Fruit fly (Drosophila melanogaster) Kc167 (cell line): ENCODE results near the gene CG2267.

Experiments used
- Myc ChIP-seq: fragments of >200 bp; optimal IDR thresholded peaks from 2 replicates; lab custom pipeline; 2017; ENCODE audit warnings: missing external identifiers
- Sin3A ChIP-seq: fragments of >200 bp; optimal IDR thresholded peaks from 2 replicates; lab custom pipeline; 2018; ENCODE audit warnings: missing external identifiers
- h ChIP-seq: fragments of >200 bp; optimal IDR thresholded peaks from 3 replicates; lab custom pipeline; 2018; ENCODE audit warnings: missing external identifiers
- insv ChIP-seq: fragments of >200 bp; optimal IDR thresholded peaks from 3 replicates; lab custom pipeline; 2018; ENCODE audit warnings: missing external identifiers
- psq ChIP-seq: fragments of >200 bp; optimal IDR thresholded peaks from 2 replicates; lab custom pipeline; 2017; ENCODE audit warnings: missing external identifiers
- ttk ChIP-seq: sonication (Bioruptor generic); optimal IDR thresholded peaks from 2 replicates; lab custom pipeline; 2017; ENCODE audit warnings: missing external identifiers

The CG2267 gene

DNA sequence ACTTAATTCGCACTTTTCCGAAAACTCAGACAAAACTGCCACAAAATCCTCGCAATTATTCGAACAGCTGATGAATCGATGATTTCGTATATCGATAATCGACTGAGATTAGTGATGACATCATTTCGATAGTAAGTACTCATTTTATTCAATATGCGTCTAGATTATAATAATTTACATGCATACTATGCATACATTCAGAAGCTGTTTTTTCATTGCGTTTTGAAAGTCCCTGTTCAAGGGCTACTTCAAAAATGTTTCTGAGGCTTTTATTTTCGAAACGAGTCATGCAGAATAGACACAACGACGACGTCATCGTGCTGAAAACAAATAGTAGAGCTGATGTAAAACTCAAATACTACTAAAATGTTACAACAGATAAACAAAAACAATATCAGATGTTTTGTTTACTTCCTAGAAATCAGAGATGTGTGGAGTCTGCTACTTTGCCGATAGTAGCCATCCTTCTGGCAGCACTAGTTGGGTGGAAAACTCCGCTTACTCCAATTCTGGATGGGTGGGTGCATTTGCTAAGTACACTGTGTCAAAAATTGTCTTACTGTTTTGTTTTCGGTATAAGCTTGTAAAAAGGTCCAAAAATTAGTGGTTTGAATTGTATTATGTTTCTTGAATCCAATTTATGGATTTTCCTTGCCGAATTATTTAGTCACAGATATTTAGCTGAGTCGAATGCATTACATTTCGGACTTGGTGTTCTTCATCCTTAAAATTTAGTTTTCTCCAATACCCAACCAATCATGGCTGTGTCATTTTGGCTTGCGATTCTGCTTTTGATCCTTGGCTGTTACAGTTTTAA lies 27.2 kb downstream of the CG2267 start, which contains the start of the genes CG2246 and CG31021:
Gene CG2246, minus strand, starts transcription at position 50 of the 817 bp plus-strand sequence.
Gene CG31021, plus strand, starts transcription at position 767 of the 817 bp plus-strand sequence.
- TF ChIP-seq Myc (lab: Kevin White, UChicago) = no peak
- TF ChIP-seq psq = no peak
- no peak for TF ChIP-seq Sin3A (lab: Kevin White, UChicago)

- TF ChIP-seq ttk (lab: Kevin White, UChicago) (no peak), psq (peak; percentile 67), Myc (lab: Kevin White, UChicago) (no peak)
Measured at dm6 chr3R:30600154-30601009, 28.4 kb downstream of the CG2267 start.

- TF ChIP-seq h (lab: Kevin White, UChicago) (no peak), ttk (lab: Kevin White, UChicago) (no peak), insv (lab: Kevin White, UChicago) (no peak)
Measured at dm6 chr3R:30599404-30599980, 29.3 kb downstream of the CG2267 start.

- TF ChIP-seq psq (no peak), insv (lab: Kevin White, UChicago) (no peak)
Measured at dm6 chr3R:30596704-30597103, 32.1 kb downstream of the CG2267 start, which contains the start of gene CG31019. CG31019 (plus strand) TSS chr3R:30597004.

DNA sequence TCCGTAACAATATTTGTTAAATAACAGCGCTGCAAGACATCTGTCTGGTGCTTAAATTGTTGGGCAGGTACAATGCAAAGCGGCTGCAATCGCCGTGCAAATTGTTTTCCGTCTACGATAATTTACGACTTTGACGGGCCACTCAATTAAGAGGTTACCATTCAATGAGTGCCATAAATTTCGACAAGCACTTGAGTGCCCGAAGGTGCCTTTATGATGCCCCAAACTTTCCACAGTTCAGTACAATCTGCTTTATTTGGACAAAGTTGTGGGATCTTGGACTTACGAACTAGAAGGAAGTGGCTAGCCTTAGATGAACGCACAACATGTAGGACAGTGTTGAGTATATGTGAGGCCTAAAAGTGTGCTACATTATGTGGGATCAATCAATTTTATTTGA lies 36.1 kb downstream of the CG2267 start:
- TF ChIP-seq Myc (lab: Kevin White, UChicago) (no peak), Sin3A (lab: Kevin White, UChicago) (no peak), insv (lab: Kevin White, UChicago) (no peak), ttk (lab: Kevin White, UChicago) (no peak), psq (no peak), h (lab: Kevin White, UChicago) (no peak)

DNA sequence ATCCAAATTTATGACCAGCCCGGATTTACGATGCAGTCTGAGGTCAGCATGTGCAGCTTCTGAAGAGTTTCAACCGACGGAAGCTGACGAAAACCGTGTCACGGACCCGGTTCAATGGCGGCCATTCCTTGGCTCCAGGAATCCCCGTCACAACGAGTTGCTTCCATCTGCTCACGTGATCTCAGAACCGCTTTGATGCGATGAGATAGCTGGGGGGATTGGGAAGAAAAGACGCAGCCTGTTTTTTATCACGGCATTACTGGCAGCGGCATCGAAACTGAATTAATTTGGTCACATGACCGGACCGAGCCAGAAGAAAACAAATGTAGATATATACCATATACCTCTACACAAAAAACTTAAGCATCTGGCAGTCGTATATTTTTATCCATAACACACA lies 38.0 kb downstream of the CG2267 start:
- no peak for TF ChIP-seq insv (lab: Kevin White, UChicago)
- no peak for TF ChIP-seq ttk (lab: Kevin White, UChicago)
- no peak for TF ChIP-seq Sin3A (lab: Kevin White, UChicago)
- TF ChIP-seq Myc (lab: Kevin White, UChicago) = no peak
- no peak for TF ChIP-seq h (lab: Kevin White, UChicago)
- TF ChIP-seq psq = no peak

dm6 chr3R:30590237-30590636 lies 38.6 kb downstream of the CG2267 start:
- TF ChIP-seq h (lab: Kevin White, UChicago) (no peak), psq (no peak), insv (lab: Kevin White, UChicago) (no peak), Myc (lab: Kevin White, UChicago) (no peak), Sin3A (lab: Kevin White, UChicago) (no peak), ttk (lab: Kevin White, UChicago) (no peak)

DNA sequence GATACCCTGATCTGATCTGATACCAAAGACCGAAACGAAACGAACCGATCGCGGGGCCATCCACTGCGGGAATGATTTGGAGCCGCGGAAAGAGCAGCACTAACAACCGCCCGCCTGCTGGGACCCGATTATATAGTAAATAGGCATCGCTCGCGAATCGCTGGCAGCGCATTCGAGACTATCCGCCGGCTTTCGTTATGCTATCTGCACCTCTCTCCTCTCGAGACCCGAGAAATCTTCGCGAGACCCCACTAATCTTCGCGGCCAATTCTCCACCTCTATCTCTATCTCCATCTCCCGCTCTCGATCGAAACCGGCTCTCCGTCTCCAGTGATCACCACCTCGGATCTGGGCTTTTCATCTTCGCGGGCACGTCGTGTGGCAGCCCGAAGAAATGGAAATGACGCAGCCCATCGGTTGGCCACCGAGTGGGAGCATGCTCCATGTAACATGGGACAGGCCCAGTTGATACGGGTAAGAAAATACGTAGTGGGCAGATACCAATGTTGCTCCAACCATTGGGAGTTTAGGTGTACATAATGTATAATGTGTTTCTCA lies 41.6 kb downstream of the CG2267 start, which contains the start of gene CG9717:
Gene CG9717, minus strand, starts transcription at position 107 of the 558 bp plus-strand sequence.
- TF ChIP-seq psq = no peak
- TF ChIP-seq Sin3A (lab: Kevin White, UChicago) = no peak
- no peak for TF ChIP-seq Myc (lab: Kevin White, UChicago)
- no peak for TF ChIP-seq insv (lab: Kevin White, UChicago)
- TF ChIP-seq ttk (lab: Kevin White, UChicago) = no peak

DNA sequence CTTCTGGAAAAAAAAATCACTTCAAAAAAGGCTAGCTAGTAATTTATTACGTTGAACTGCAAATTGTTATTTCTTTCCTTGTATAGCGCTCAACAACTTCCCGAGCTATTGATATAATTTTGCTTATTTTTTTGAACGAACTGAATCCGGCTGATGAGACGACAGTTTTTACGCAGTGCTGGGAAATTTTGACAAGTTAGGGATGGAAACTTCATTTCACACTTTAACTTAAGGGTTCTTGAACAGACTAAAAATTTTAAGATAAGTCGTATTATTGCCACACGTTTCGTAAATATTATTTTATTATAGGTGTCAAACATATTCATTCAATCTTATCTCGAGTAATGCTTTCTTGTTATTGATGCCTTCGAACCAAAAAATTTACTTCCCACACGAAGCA lies 45.3 kb downstream of the CG2267 start, which contains the start of gene Rpt6R:
Gene Rpt6R, minus strand, starts transcription at position 156 of the 400 bp plus-strand sequence.
- no peak for TF ChIP-seq h (lab: Kevin White, UChicago)

DNA sequence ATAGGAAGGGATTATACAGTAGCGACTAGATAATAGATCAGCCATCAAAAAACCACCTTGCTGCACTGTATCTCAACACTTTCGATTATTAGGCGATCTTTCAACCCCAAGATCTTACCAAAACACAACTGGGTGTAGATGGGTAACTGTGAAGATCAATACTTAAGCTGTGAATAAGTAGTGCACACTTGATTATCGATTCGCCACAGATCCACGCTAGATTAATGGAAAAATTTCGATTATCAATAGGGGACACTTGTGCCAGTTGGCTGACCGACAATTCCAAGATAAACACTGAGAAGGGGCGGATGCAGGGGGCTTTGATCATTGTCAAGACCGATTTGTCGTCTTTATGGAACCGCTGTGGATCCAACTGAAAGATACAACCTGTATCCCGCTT lies 49.7 kb downstream of the CG2267 start, which contains the start of gene CG9702:
Gene CG9702, plus strand, starts transcription at position 301 of the 400 bp plus-strand sequence.
- TF ChIP-seq Sin3A (lab: Kevin White, UChicago) (no peak), h (lab: Kevin White, UChicago) (no peak), insv (lab: Kevin White, UChicago) (no peak), psq (no peak), Myc (lab: Kevin White, UChicago) (no peak), ttk (lab: Kevin White, UChicago) (no peak)
